Fruit fly (Drosophila melanogaster) whole organism, embryonic: ENCODE measurements around the gene nan.

Experiments used
- B-H2 ChIP-seq: fragments of 200-800 bp; sonication (Bioruptor generic); optimal IDR thresholded peaks from 2 replicates; lab custom pipeline; 2018; ENCODE audit warnings: missing biosample characterization, mild to moderate bottlenecking, missing genetic modification characterization
- Blimp-1 ChIP-seq: fragments of 200-800 bp; sonication (Bioruptor generic); optimal IDR thresholded peaks from 3 replicates; lab custom pipeline; 2018; ENCODE audit warnings: missing biosample characterization, missing genetic modification characterization, mild to moderate bottlenecking, moderate library complexity, missing genetic modification reagents
- CG1024 ChIP-seq: fragments of 200-800 bp; sonication (Bioruptor generic); IDR thresholded peaks from 2 replicates; pipeline ENCODE4 v1.3.6; 2022; ENCODE audit warnings: missing biosample characterization, missing genetic modification characterization
- CG10366 ChIP-seq: fragments of 200-800 bp; sonication (Bioruptor generic); IDR thresholded peaks from 2 replicates; pipeline ENCODE4 v1.3.6; 2022; ENCODE audit warnings: missing biosample characterization, missing genetic modification characterization
- CG13123 ChIP-seq: fragments of 200-800 bp; sonication (Bioruptor generic); optimal IDR thresholded peaks from 2 replicates; lab custom pipeline; 2016; ENCODE audit warnings: missing biosample characterization, missing genetic modification characterization
- CG15073 ChIP-seq: fragments of 200-800 bp; sonication (Bioruptor generic); optimal IDR thresholded peaks from 2 replicates; lab custom pipeline; 2016; ENCODE audit warnings: missing biosample characterization, missing genetic modification characterization
- CG1529 ChIP-seq: fragments of 200-800 bp; sonication (Bioruptor generic); optimal IDR thresholded peaks from 3 replicates; lab custom pipeline; 2018; ENCODE audit warnings: missing biosample characterization, missing genetic modification characterization
- CG15696 ChIP-seq: fragments of 200-800 bp; sonication (Bioruptor generic); optimal IDR thresholded peaks from 2 replicates; lab custom pipeline; 2019; ENCODE audit warnings: missing biosample characterization, mild to moderate bottlenecking, missing genetic modification characterization, moderate library complexity
- CG1603 ChIP-seq: fragments of 200-800 bp; sonication (Bioruptor generic); optimal IDR thresholded peaks from 2 replicates; lab custom pipeline; 2019; ENCODE audit warnings: missing biosample characterization, mild to moderate bottlenecking, missing genetic modification characterization, moderate library complexity
- CG18262 ChIP-seq: fragments of 200-800 bp; optimal IDR thresholded peaks from 3 replicates; lab custom pipeline; 2019; ENCODE audit warnings: missing biosample characterization, mild to moderate bottlenecking, missing genetic modification characterization, moderate library complexity
- CG18476 ChIP-seq: fragments of 200-800 bp; sonication (Bioruptor generic); optimal IDR thresholded peaks from 2 replicates; lab custom pipeline; 2016; ENCODE audit warnings: missing biosample characterization, mild to moderate bottlenecking, missing genetic modification characterization
- CG2129 ChIP-seq: fragments of 200-800 bp; sonication (Bioruptor generic); IDR thresholded peaks from 2 replicates; pipeline ENCODE4 v1.3.6; 2022; ENCODE audit warnings: missing biosample characterization, missing genetic modification characterization; ENCODE audit not compliant: partially characterized antibody
- CG2678 ChIP-seq: fragments of 200-800 bp; sonication (Bioruptor generic); optimal IDR thresholded peaks from 3 replicates; lab custom pipeline; 2019; ENCODE audit warnings: missing biosample characterization, mild to moderate bottlenecking, missing genetic modification characterization, moderate library complexity
- CG30403 ChIP-seq: fragments of 200-800 bp; sonication (Bioruptor generic); optimal IDR thresholded peaks from 3 replicates; lab custom pipeline; 2016; ENCODE audit warnings: missing biosample characterization, missing genetic modification characterization
- CG3065 ChIP-seq: fragments of 200-800 bp; sonication (Bioruptor generic); optimal IDR thresholded peaks from 2 replicates; lab custom pipeline; 2016; ENCODE audit warnings: missing biosample characterization, missing genetic modification characterization
- CG3407 ChIP-seq: fragments of 200-800 bp; sonication (Bioruptor generic); optimal IDR thresholded peaks from 2 replicates; lab custom pipeline; 2018; ENCODE audit warnings: missing biosample characterization, mild to moderate bottlenecking, missing genetic modification characterization
- CG4360 ChIP-seq: fragments of 200-800 bp; sonication (Bioruptor generic); IDR thresholded peaks from 2 replicates; pipeline ENCODE4 v1.3.6; 2022; ENCODE audit warnings: missing biosample characterization, missing genetic modification characterization
- CG4424 ChIP-seq: fragments of 200-800 bp; sonication (Bioruptor generic); optimal IDR thresholded peaks from 3 replicates; lab custom pipeline; 2016; ENCODE audit warnings: missing biosample characterization, missing genetic modification characterization
- CG4617 ChIP-seq: fragments of 200-800 bp; sonication (Bioruptor generic); optimal IDR thresholded peaks from 3 replicates; lab custom pipeline; 2016; ENCODE audit warnings: missing biosample characterization, missing genetic modification characterization, borderline replicate concordance
- CG5245 ChIP-seq: fragments of 200-800 bp; sonication (Bioruptor generic); optimal IDR thresholded peaks from 3 replicates; lab custom pipeline; 2016; ENCODE audit warnings: missing biosample characterization, missing genetic modification characterization
- CG8089 ChIP-seq: fragments of 200-800 bp; sonication (Bioruptor generic); optimal IDR thresholded peaks from 3 replicates; lab custom pipeline; 2016; ENCODE audit warnings: missing biosample characterization, missing genetic modification characterization
- CG9215 ChIP-seq: fragments of 200-800 bp; sonication (Bioruptor generic); IDR thresholded peaks from 2 replicates; pipeline ENCODE4 v1.3.6; 2022; ENCODE audit warnings: missing biosample characterization, missing genetic modification characterization
- Camta ChIP-seq: fragments of 200-800 bp; sonication (Bioruptor generic); optimal IDR thresholded peaks from 2 replicates; lab custom pipeline; 2016; ENCODE audit warnings: missing biosample characterization, missing genetic modification characterization
- GATAe ChIP-seq: fragments of 200-800 bp; sonication (Bioruptor generic); conservative IDR thresholded peaks from 2 replicates; pipeline ENCODE4 v1.3.6; 2022; ENCODE audit warnings: missing biosample characterization, missing genetic modification characterization
- Med ChIP-seq: fragments of 200-800 bp; sonication (Bioruptor generic); peaks from one replicate; lab custom pipeline; 2016; ENCODE audit warnings: missing biosample characterization, missing genetic modification characterization, mild to moderate bottlenecking, inconsistent platforms, moderate library complexity
- Mes4 ChIP-seq: fragments of 200-800 bp; sonication (Bioruptor generic); optimal IDR thresholded peaks from 2 replicates; lab custom pipeline; 2016; ENCODE audit warnings: missing biosample characterization, missing genetic modification characterization
- Sin3A ChIP-seq: fragments of >200 bp; optimal IDR thresholded peaks from 2 replicates; lab custom pipeline; 2018
- Sry-β ChIP-seq: fragments of 200-800 bp; sonication (Bioruptor generic); optimal IDR thresholded peaks from 2 replicates; lab custom pipeline; 2018; ENCODE audit warnings: missing biosample characterization, mild to moderate bottlenecking, missing genetic modification characterization, moderate library complexity
- Taf1 ChIP-seq: fragments of 200-800 bp; sonication (Bioruptor generic); IDR thresholded peaks from 2 replicates; pipeline ENCODE4 v1.3.6; 2022; ENCODE audit warnings: missing biosample characterization, missing genetic modification characterization
- ab ChIP-seq: fragments of 200-800 bp; sonication (Bioruptor generic); optimal IDR thresholded peaks from 2 replicates; lab custom pipeline; 2016; ENCODE audit warnings: missing biosample characterization, missing genetic modification characterization
- aop ChIP-seq: fragments of 200-800 bp; sonication (Bioruptor generic); IDR thresholded peaks from 2 replicates; pipeline ENCODE4 v1.3.6; 2022; ENCODE audit warnings: missing biosample characterization, missing genetic modification characterization
- ash1 ChIP-seq: fragments of 200-800 bp; sonication (Bioruptor generic); optimal IDR thresholded peaks from 2 replicates; lab custom pipeline; 2018; ENCODE audit warnings: missing biosample characterization, mild to moderate bottlenecking, missing genetic modification characterization
- br ChIP-seq: fragments of >200 bp; optimal IDR thresholded peaks from 2 replicates; lab custom pipeline; 2017
- cato ChIP-seq: fragments of 200-800 bp; sonication (Bioruptor generic); optimal IDR thresholded peaks from 2 replicates; lab custom pipeline; 2016; ENCODE audit warnings: missing biosample characterization, missing genetic modification characterization, borderline replicate concordance
- dmrt11E ChIP-seq: fragments of 200-800 bp; sonication (Bioruptor generic); optimal IDR thresholded peaks from 3 replicates; lab custom pipeline; 2018; ENCODE audit warnings: missing biosample characterization, mild to moderate bottlenecking, missing genetic modification characterization, moderate library complexity
- fd3F ChIP-seq: fragments of 200-800 bp; sonication (Bioruptor generic); optimal IDR thresholded peaks from 2 replicates; lab custom pipeline; 2018; ENCODE audit warnings: missing biosample characterization, mild to moderate bottlenecking, missing genetic modification characterization, moderate library complexity
- fd96Cb ChIP-seq: fragments of 200-800 bp; sonication (Bioruptor generic); optimal IDR thresholded peaks from 2 replicates; lab custom pipeline; 2018; ENCODE audit warnings: missing biosample characterization, mild to moderate bottlenecking, missing genetic modification characterization, moderate library complexity
- gcm2 ChIP-seq: fragments of 200-800 bp; sonication (Bioruptor generic); optimal IDR thresholded peaks from 2 replicates; lab custom pipeline; 2016; ENCODE audit warnings: missing biosample characterization, missing genetic modification characterization
- hb ChIP-seq: fragments of 200-800 bp; sonication (Bioruptor generic); IDR thresholded peaks from 3 replicates; pipeline ENCODE4 v1.3.6; 2022; ENCODE audit warnings: missing biosample characterization, missing genetic modification characterization; ENCODE audit not compliant: partially characterized antibody
- jumu ChIP-seq: fragments of 200-800 bp; sonication (Bioruptor generic); optimal IDR thresholded peaks from 3 replicates; lab custom pipeline; 2016; ENCODE audit warnings: missing biosample characterization, missing genetic modification characterization
- nau ChIP-seq: fragments of 200-800 bp; sonication (Bioruptor generic); optimal IDR thresholded peaks from 3 replicates; lab custom pipeline; 2017; ENCODE audit warnings: missing biosample characterization, mild to moderate bottlenecking, missing genetic modification characterization, missing genetic modification reagents
- odd ChIP-seq: fragments of 200-800 bp; sonication (Bioruptor generic); optimal IDR thresholded peaks from 2 replicates; lab custom pipeline; 2017; ENCODE audit warnings: missing biosample characterization, mild to moderate bottlenecking, missing genetic modification characterization
- pzg ChIP-seq: fragments of 200-800 bp; sonication (Bioruptor generic); optimal IDR thresholded peaks from 3 replicates; lab custom pipeline; 2018; ENCODE audit warnings: missing biosample characterization, mild to moderate bottlenecking, missing genetic modification characterization, moderate library complexity
- ro ChIP-seq: fragments of 200-800 bp; sonication (Bioruptor generic); IDR thresholded peaks from 2 replicates; pipeline ENCODE4 v1.3.6; 2022; ENCODE audit warnings: missing biosample characterization, missing genetic modification characterization
- sisA ChIP-seq: fragments of 200-800 bp; sonication (Bioruptor generic); IDR thresholded peaks from 2 replicates; pipeline ENCODE4 v1.3.6; 2022; ENCODE audit warnings: missing biosample characterization, missing genetic modification characterization
- slbo ChIP-seq: fragments of 200-800 bp; sonication (Bioruptor generic); IDR thresholded peaks from 2 replicates; pipeline ENCODE4 v1.3.6; 2022; ENCODE audit warnings: missing biosample characterization, missing genetic modification characterization
- sug ChIP-seq: fragments of 200-800 bp; optimal IDR thresholded peaks from 2 replicates; lab custom pipeline; 2019; ENCODE audit warnings: missing biosample characterization, mild to moderate bottlenecking, missing genetic modification characterization, moderate library complexity
- tgo ChIP-seq: fragments of 200-800 bp; sonication (Bioruptor generic); IDR thresholded peaks from 3 replicates; pipeline ENCODE4 v1.3.6; 2022; ENCODE audit warnings: missing biosample characterization, missing genetic modification characterization
- unpg ChIP-seq: fragments of 200-800 bp; sonication (Bioruptor generic); optimal IDR thresholded peaks from 3 replicates; lab custom pipeline; 2018; ENCODE audit warnings: missing biosample characterization, mild to moderate bottlenecking, missing genetic modification characterization, moderate library complexity
- wdn ChIP-seq: fragments of 200-800 bp; sonication (Bioruptor generic); IDR thresholded peaks from 2 replicates; pipeline ENCODE4 v1.3.6; 2022; ENCODE audit warnings: missing biosample characterization, missing genetic modification characterization
- zen ChIP-seq: fragments of 200-800 bp; sonication (Bioruptor generic); optimal IDR thresholded peaks from 3 replicates; lab custom pipeline; 2018; ENCODE audit warnings: missing biosample characterization, mild to moderate bottlenecking, missing genetic modification characterization, moderate library complexity
- zfh2 ChIP-seq: fragments of 200-800 bp; sonication (Bioruptor generic); optimal IDR thresholded peaks from 2 replicates; lab custom pipeline; 2016; ENCODE audit warnings: missing biosample characterization, missing genetic modification characterization

nan gene

DNA sequence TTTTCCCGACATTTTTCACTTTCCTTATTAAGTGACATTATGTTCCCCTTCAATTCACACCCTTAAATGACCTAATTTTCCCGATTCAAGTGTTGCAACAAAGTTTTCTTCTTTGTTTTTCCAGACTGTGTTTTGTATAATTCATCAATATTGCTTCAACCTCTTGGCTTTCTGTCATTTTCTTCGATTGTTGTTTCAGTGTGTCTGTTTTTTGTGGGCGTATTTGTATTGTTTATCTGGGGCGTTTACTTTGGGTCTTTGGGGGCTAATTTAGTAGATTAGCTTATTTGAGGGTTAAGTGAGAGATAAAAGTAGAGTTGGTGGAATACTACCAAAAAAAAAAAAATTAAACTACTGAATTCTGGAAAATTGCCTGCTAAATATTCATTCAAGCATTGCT, 6.3 kb upstream of the nan start (continued):
- TF ChIP-seq jumu (no peak), fd96Cb (tag; lab: Kevin White, UChicago) (no peak), CG30403 (GFP tag; lab: Kevin White, UChicago) (no peak), Sry-β (peak; percentile 37), zen (tag; lab: Kevin White, UChicago) (no peak), gcm2 (GFP tag; lab: Kevin White, UChicago) (no peak), CG4424 (GFP tag; lab: Kevin White, UChicago) (peak; percentile 5), nau (GFP tag; lab: Kevin White, UChicago) (peak; percentile 58), slbo (GFP tag; lab: Robert Waterston, UW) (no peak), br (lab: Kevin White, UChicago) (no peak), pzg (no peak), CG15696 (no peak), GATAe (GFP tag; lab: Robert Waterston, UW) (no peak), CG5245 (GFP tag; lab: Kevin White, UChicago) (no peak), CG18262 (tag; lab: Kevin White, UChicago) (peak; percentile 53), Taf1 (GFP tag; lab: Robert Waterston, UW) (no peak), CG15073 (GFP tag; lab: Kevin White, UChicago) (no peak), CG1529 (GFP tag; lab: Kevin White, UChicago) (peak; percentile 52), CG2678 (peak; percentile 69), CG4360 (GFP tag; lab: Robert Waterston, UW) (peak; percentile 37; the same call in 1 of the 2 replicates), Med (peak; percentile 70), CG8089 (GFP tag; lab: Kevin White, UChicago) (no peak), zfh2 (no peak), sug (tag; lab: Kevin White, UChicago) (peak; percentile 47), hb (GFP tag; lab: Robert Waterston, UW) (no peak), ro (GFP tag; lab: Robert Waterston, UW) (no peak), ab (GFP tag; lab: Kevin White, UChicago) (no peak), CG2129 (GFP tag; lab: Robert Waterston, UW) (no peak), CG4617 (GFP tag; lab: Kevin White, UChicago) (no peak), CG3407 (peak; percentile 56), CG3065 (peak; percentile 22), CG10366 (0 out of 2 replicates have a peak, but pooled peaks have one; percentile 14), dmrt11E (tag; lab: Kevin White, UChicago) (peak; percentile 10), ash1 (GFP tag; lab: Kevin White, UChicago) (no peak), Mes4 (GFP tag; lab: Kevin White, UChicago) (no peak), CG1603 (tag; lab: Kevin White, UChicago) (no peak), wdn (GFP tag; lab: Robert Waterston, UW) (no peak), unpg (GFP tag; lab: Kevin White, UChicago) (peak; percentile 45), fd3F (GFP tag; lab: Kevin White, UChicago) (peak; percentile 38), odd (GFP tag; lab: Kevin White, UChicago) (peak; percentile 73), Sin3A (no peak), Blimp-1 (GFP tag; lab: Kevin White, UChicago) (peak; percentile 53), tgo (GFP tag; lab: Robert Waterston, UW) (no peak; the same call in 2 of the 3 replicates), cato (GFP tag; lab: Kevin White, UChicago) (no peak), CG1024 (no peak; the same call in 1 of the 2 replicates), CG13123 (GFP tag; lab: Kevin White, UChicago) (peak; percentile 36), sisA (GFP tag; lab: Robert Waterston, UW) (no peak), CG9215 (GFP tag; lab: Robert Waterston, UW) (no peak), CG18476 (GFP tag; lab: Kevin White, UChicago) (peak; percentile 9), aop (GFP tag; lab: Robert Waterston, UW) (no peak), Camta (peak; percentile 43), B-H2 (GFP tag; lab: Kevin White, UChicago) (no peak)
